Fruit fly (Drosophila melanogaster): ENCODE measurements around the gene ABCB7.

Gene ABCB7

DNA sequence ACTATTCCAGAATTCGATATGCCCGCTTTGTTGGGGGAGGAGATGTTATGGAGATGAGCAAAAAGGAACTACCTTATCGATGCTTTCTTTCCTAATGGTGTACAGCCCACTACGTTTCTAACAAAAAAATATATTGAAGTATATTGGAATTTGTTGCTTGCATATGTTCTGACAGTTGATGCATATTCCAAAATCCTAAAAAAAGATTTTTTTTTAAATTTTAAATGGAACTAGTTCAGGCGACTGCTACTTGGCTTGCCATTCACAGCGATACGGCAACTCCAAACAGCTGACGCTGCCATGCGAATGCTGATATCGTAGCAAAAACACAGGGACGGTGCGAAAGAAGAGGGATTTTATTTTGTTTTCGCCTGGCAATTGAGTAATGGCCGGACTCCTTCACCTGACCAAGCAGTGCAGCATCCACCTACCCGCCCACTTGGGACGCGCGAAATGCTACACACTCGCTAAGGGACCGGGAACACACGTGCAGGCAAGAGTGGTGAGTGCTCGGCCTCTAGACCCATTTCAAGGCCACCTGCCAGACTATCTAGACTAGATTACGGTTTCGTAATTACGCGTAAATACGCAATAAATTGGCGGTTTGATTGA, at the start of gene ABCB7, which contains the start of the genes CG13926 and CG33230:
Gene ABCB7, plus strand, starts transcription at position 299 of the 612 bp plus-strand sequence.
Gene CG13926, minus strand, starts transcription at position 43 of the 612 bp plus-strand sequence.
Gene CG33230, plus strand, starts transcription at position 299 of the 612 bp plus-strand sequence.
- no peak for TF ChIP-seq lola (GFP tag; optimal IDR thresholded peaks at IDR 0.05)
- TF ChIP-seq Mio (GFP tag; optimal IDR thresholded peaks at IDR 0.05), result no peak
- peak; percentile 64 for TF ChIP-seq h (GFP tag; optimal IDR thresholded peaks at IDR 0.05)
- TF ChIP-seq Hnf4 (GFP tag; optimal IDR thresholded peaks at IDR 0.05), result no peak
- no peak for TF ChIP-seq CG32264 (GFP tag; optimal IDR thresholded peaks at IDR 0.05)
- TF ChIP-seq Hr78 (GFP tag; optimal IDR thresholded peaks at IDR 0.05), result no peak
- TF ChIP-seq ey (GFP tag; optimal IDR thresholded peaks at IDR 0.05), result peak; percentile 43
- TF ChIP-seq brk (GFP tag; optimal IDR thresholded peaks at IDR 0.05), result no peak
- peak in 1 of 2 experiments; percentile 66 for TF ChIP-seq foxo (GFP tag; optimal IDR thresholded peaks at IDR 0.05)
- peak; percentile 88 for TF ChIP-seq woc (GFP tag; optimal IDR thresholded peaks at IDR 0.05)
- TF ChIP-seq rgr (GFP tag; optimal IDR thresholded peaks at IDR 0.05), result peak; percentile 46
- no peak for TF ChIP-seq jim (GFP tag; optimal IDR thresholded peaks at IDR 0.05)
- no peak for TF ChIP-seq pan (optimal IDR thresholded peaks at IDR 0.05)
- peak; percentile 58 for TF ChIP-seq fru (GFP tag; optimal IDR thresholded peaks at IDR 0.05)
- TF ChIP-seq Sp1 (GFP tag; optimal IDR thresholded peaks at IDR 0.05), result peak; percentile 31
- TF ChIP-seq N (GFP tag; optimal IDR thresholded peaks at IDR 0.05), result no peak
- TF ChIP-seq usp (GFP tag; optimal IDR thresholded peaks at IDR 0.05), result no peak
- no peak for TF ChIP-seq CrebA (GFP tag; optimal IDR thresholded peaks at IDR 0.05; ENCODE audit: borderline replicate concordance)
- no peak for TF ChIP-seq Rel (GFP tag; optimal IDR thresholded peaks at IDR 0.05)
- peak; percentile 35 for TF ChIP-seq Rel (tag; optimal IDR thresholded peaks at IDR 0.05)
- TF ChIP-seq Hr83 (GFP tag; optimal IDR thresholded peaks at IDR 0.05; ENCODE audit: poor library complexity, severe bottlenecking), result peak; percentile 47
- no peak for TF ChIP-seq dsf (GFP tag; optimal IDR thresholded peaks at IDR 0.05; ENCODE audit: borderline replicate concordance)
- TF ChIP-seq CG9705 (GFP tag; optimal IDR thresholded peaks at IDR 0.05), result no peak
- TF ChIP-seq psq (GFP tag; optimal IDR thresholded peaks at IDR 0.05), result no peak
- peak; percentile 46 for TF ChIP-seq OdsH (GFP tag; optimal IDR thresholded peaks at IDR 0.05)
- TF ChIP-seq HLH106 (tag; optimal IDR thresholded peaks at IDR 0.05), result peak; percentile 59
- TF ChIP-seq Myc (optimal IDR thresholded peaks at IDR 0.05), result peak; percentile 88
- TF ChIP-seq tai (GFP tag; optimal IDR thresholded peaks at IDR 0.05), result no peak
- TF ChIP-seq sage (GFP tag; optimal IDR thresholded peaks at IDR 0.05), result no peak
- peak; percentile 8 for TF ChIP-seq br (GFP tag; optimal IDR thresholded peaks at IDR 0.05)
- no peak for TF ChIP-seq Abd-B (GFP tag; optimal IDR thresholded peaks at IDR 0.05)

DNA sequence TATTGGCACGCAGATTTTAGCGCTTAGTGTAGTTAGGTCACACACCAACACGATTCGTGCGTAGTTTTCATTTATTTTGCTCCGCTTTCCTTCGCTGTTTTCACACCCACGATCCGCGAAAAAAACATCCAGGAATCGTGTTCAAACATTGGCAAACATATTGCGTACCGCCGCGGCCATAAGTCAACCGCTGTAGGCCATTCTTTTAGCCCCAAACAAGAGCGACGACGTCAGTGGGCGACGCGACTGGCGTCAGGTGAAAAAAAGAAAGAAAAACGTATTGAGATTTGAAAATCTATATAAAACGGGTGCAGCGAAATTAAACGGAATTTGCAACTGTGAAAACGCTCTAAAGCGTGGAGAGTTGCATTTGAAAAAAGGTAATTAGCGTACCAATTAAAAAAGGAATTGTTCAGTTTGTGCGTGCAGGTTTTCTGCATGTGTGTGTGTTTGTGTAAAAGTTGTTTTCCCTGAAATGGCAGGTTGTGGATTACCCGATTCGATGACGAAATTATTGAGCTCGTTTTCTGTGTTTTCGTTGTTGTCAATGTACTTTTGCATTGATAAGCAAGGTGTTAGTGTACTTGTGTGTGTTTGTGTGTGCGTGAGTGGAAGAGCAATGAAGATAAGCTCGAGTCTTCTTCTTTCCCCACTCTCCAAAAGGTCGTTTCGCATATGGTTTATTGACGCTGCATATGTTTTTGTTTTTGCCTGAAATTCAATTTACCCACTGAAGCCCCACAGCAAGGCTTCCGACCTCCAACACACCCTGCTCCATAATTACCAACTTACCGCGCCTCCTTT, 48.9 kb upstream of the ABCB7 start, which contains the start of gene Tmep:
Gene Tmep, plus strand, starts transcription at position 20 of the 804 bp plus-strand sequence.
- TF ChIP-seq fru (GFP tag; optimal IDR thresholded peaks at IDR 0.05) (peak; percentile 7), Hr83 (GFP tag; optimal IDR thresholded peaks at IDR 0.05; ENCODE audit: poor library complexity, severe bottlenecking) (peak; percentile 19), Myc (optimal IDR thresholded peaks at IDR 0.05) (peak; percentile 15), Sp1 (GFP tag; optimal IDR thresholded peaks at IDR 0.05) (peak; percentile 22), OdsH (GFP tag; optimal IDR thresholded peaks at IDR 0.05) (peak; percentile 30), foxo (GFP tag; optimal IDR thresholded peaks at IDR 0.05) (no peak), Rel (GFP tag; optimal IDR thresholded peaks at IDR 0.05) (no peak), Rel (tag; optimal IDR thresholded peaks at IDR 0.05) (peak; percentile 85), sage (GFP tag; optimal IDR thresholded peaks at IDR 0.05) (no peak), woc (GFP tag; optimal IDR thresholded peaks at IDR 0.05) (no peak), GATAd (GFP tag; optimal IDR thresholded peaks at IDR 0.05) (no peak)

DNA sequence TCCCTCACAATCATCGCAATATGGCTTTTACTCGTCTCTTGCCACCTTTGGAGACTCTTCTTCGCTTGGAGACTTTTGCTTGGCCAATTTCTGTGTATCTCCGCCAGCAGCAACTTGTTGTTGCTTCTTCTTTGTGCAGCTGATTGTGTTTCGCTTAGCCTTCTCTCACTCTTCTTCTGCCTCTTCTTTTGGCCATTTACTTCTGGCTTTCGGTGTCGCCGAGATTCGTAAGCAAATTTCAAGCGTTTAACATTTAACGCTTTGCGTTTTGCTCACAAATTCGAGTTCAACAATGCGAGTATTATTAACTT, 48.3 kb upstream of the ABCB7 start:
- TF ChIP-seq Dfd (GFP tag; optimal IDR thresholded peaks at IDR 0.05) (no peak), CG9705 (GFP tag; optimal IDR thresholded peaks at IDR 0.05) (no peak), N (GFP tag; optimal IDR thresholded peaks at IDR 0.05) (no peak), Hr78 (GFP tag; optimal IDR thresholded peaks at IDR 0.05) (no peak), psq (GFP tag; optimal IDR thresholded peaks at IDR 0.05) (peak; percentile 88), Rel (GFP tag; optimal IDR thresholded peaks at IDR 0.05) (no peak), Rel (tag; optimal IDR thresholded peaks at IDR 0.05) (no peak), Jra (GFP tag; optimal IDR thresholded peaks at IDR 0.05) (no peak)

All from whole organism, wandering third instar larva.